Fruit fly (Drosophila melanogaster) whole organism: ENCODE results near the gene CG11668.

Source experiments
- CG8478 ChIP-seq: fragments of >200 bp; optimal IDR thresholded peaks from 2 replicates; lab custom pipeline; 2018; ENCODE audit warnings: inconsistent platforms
- pan ChIP-seq: fragments of >200 bp; optimal IDR thresholded peaks from 2 replicates; lab custom pipeline; 2017
- psq ChIP-seq: fragments of >200 bp; optimal IDR thresholded peaks from 2 replicates; lab custom pipeline; 2017
- usp ChIP-seq: fragments of >200 bp; optimal IDR thresholded peaks from 2 replicates; lab custom pipeline; 2017; ENCODE audit warnings: missing biosample characterization, missing genetic modification characterization, mixed read lengths

- TF ChIP-seq psq (no peak), pan (lab: Kevin White, UChicago) (no peak), usp (GFP tag; lab: Kevin White, UChicago) (no peak), CG8478 (lab: Kevin White, UChicago) (no peak)
Observed at dm6 chr3R:12997550-12998233, 40.5 kb upstream of the CG11668 start, which contains the start of the genes CG17327, CG44194 and CG7518.
